Fruit fly (Drosophila melanogaster) Kc167 (cell line): Measurements from ENCODE around the gene Myo95E.

Source experiments
- Myc ChIP-seq: fragments of >200 bp; optimal IDR thresholded peaks from 2 replicates; lab custom pipeline; 2017; ENCODE audit warnings: missing external identifiers
- Sin3A ChIP-seq: fragments of >200 bp; optimal IDR thresholded peaks from 2 replicates; lab custom pipeline; 2018; ENCODE audit warnings: missing external identifiers
- h ChIP-seq: fragments of >200 bp; optimal IDR thresholded peaks from 3 replicates; lab custom pipeline; 2018; ENCODE audit warnings: missing external identifiers
- insv ChIP-seq: fragments of >200 bp; optimal IDR thresholded peaks from 3 replicates; lab custom pipeline; 2018; ENCODE audit warnings: missing external identifiers
- psq ChIP-seq: fragments of >200 bp; optimal IDR thresholded peaks from 2 replicates; lab custom pipeline; 2017; ENCODE audit warnings: missing external identifiers
- ttk ChIP-seq: sonication (Bioruptor generic); optimal IDR thresholded peaks from 2 replicates; lab custom pipeline; 2017; ENCODE audit warnings: missing external identifiers

The Myo95E gene

DNA sequence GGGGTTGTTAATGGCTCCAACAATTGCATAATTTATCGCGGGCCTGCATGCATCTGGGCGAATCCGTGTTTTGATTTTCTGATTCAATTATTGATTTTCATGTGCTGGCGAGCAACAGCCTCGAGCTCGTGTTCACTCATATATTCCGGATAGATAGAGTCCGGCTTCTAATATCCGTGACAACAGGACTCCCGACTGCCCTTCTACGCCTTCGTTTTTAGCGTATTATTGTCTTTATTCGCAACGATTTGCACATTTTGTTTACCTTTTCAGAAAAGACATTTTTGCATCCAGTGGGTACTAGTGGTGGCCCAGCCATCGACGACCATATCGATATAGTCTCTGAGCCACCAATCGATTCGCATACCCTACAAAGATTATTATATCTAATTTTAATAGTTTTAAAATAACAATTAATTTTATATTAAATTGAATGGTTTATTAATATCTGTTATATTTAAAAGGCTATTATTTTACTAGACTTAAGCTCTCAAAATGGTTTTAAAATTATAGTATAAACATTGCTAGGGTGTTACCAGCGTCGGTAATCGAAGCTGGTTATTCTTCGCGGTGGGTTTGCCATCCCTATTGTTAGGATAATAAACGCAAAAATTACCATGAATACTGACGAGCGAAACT is at the start of gene Myo95E, which contains the start of gene TBC1d7:
Gene Myo95E (minus strand): TSS at position 326 of the 639 bp plus-strand sequence.
Gene TBC1d7 (plus strand): TSS at position 555 of the 639 bp plus-strand sequence.
- no peak for TF ChIP-seq ttk (lab: Kevin White, UChicago)
- no peak for TF ChIP-seq Sin3A (lab: Kevin White, UChicago)
- TF ChIP-seq h (lab: Kevin White, UChicago): no peak
- TF ChIP-seq psq: no peak
- TF ChIP-seq insv (lab: Kevin White, UChicago): no peak
- TF ChIP-seq Myc (lab: Kevin White, UChicago): no peak

DNA sequence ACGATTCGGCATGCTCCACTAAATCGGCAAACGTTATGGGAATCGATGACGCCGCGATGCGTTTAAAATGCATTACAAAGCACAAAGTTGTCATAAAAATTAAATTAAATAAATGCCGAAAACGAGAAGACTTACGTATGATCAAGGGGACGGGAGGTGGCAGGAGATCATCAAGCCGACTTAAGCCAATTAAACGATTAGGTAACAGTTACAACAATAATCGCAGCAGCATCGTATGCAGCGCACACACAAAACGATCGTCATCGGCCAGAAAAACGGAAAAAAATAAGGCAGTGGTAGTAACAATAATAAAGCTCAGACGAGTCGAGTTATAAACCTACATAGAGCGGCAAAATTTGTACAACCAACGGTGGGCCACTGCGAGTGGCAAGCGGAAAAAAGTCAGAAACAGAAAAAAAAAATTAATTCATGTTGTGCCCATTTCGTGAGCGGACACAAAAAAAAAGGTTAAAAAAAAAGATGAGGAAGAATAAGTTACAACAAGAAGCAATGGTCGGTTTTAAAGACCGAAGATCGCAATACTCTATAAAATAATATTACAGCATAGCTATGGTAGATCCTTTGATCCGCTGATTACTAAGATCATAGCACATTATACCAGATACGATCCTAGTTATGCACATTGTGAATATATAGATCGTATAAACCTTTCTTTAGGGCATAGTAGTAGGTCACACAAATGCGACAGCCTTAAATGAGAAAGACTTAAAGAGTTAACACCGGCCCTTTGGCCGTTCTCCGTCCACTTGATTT is 45.2 kb upstream of the Myo95E start:
- TF ChIP-seq ttk (lab: Kevin White, UChicago): no peak
- no peak for TF ChIP-seq Sin3A (lab: Kevin White, UChicago)
- no peak for TF ChIP-seq psq
- TF ChIP-seq insv (lab: Kevin White, UChicago): no peak
- TF ChIP-seq h (lab: Kevin White, UChicago): no peak

DNA sequence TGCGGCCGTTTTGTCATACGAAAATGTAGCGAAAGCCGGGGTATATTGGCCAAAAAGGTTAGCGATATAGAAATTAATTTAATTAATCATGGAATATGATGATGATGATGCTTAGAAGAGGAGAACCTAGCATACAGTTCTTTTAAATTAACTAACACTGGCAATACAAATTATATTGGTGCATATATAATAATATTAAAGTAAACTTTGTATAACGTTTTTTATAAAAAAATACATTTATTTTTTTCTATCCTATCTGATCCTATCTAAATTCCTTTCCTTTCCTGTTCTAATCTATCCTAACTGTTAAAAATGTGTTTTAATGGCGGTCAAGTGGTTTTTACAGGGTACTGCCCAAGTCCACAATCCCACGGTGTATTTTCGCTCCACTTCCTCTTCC is 44.6 kb upstream of the Myo95E start:
- TF ChIP-seq Myc (lab: Kevin White, UChicago) (no peak), Sin3A (lab: Kevin White, UChicago) (no peak)

DNA sequence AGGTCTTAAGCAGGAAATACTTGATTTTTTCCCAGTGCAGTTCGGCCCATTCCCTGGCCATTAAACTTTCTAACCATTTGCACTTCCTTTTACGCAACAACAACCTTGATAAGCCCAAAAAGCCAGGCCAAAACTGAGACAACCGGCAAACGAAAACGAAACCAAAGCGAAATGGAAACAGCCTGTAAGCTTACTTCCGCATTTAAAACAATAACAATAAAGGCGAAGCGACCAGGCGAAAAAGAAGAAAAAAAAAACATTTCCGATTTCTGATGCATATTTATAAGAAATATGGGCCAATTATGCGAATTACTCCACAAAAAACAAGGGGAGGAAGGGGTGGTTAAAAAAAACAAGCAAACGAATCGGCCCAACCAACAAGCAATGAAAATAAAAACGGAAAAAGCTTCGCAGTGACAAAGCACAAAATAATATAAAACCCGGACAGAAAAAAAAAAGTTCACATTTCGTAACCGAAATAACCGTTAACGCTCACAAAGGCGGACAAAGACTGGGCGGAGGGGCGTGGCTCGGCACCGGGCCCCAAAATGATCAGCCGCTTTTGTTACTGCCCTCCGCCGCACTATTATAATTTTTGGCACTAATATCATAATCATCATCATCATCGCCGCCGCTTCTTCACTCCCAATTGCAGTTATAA is 44.1 kb upstream of the Myo95E start:
- TF ChIP-seq ttk (lab: Kevin White, UChicago) (no peak), psq (no peak), insv (lab: Kevin White, UChicago) (no peak), Myc (lab: Kevin White, UChicago) (no peak), Sin3A (lab: Kevin White, UChicago) (no peak), h (lab: Kevin White, UChicago) (no peak)

DNA sequence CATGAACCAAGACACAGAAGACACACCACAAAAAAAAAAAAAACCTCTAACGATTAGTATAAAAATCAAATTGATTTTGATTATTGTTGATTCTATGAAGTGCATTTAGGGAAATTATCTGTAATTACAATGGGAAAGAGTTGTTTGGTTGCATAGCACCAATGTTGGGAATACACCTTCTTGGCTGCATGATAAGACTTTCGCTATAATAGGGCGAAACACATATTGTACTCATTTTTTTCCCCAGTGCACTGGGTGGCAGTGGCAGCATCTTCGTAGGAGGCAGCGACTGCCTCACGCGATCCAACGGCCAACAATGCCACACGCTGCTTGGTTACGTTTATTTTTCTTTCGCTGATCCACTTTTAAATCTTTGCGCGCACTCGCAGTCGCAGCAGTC is 42.7 kb upstream of the Myo95E start:
- no peak for TF ChIP-seq h (lab: Kevin White, UChicago)
- no peak for TF ChIP-seq Sin3A (lab: Kevin White, UChicago)
- TF ChIP-seq insv (lab: Kevin White, UChicago): no peak
- no peak for TF ChIP-seq Myc (lab: Kevin White, UChicago)
- TF ChIP-seq ttk (lab: Kevin White, UChicago): no peak
- TF ChIP-seq psq: no peak

DNA sequence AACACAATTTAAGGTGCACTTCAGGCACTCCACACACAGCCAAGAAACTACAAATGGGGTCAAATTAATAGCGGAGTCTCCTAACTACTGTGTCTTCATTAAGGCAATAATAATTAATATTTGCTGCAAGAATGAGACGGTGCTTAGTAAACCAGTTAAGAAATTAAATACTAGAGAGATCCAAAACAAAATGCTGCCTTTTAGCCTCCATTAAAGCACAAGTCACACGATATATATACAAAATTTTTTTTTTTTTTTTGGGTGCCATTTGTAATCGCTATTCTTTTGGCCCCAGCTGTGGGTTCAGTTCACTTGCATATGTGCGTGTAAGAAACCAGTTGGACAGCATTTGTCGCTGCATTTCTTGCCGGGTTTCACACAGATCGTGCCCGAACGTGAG is 42.1 kb upstream of the Myo95E start:
- TF ChIP-seq insv (lab: Kevin White, UChicago) (no peak), ttk (lab: Kevin White, UChicago) (no peak), psq (no peak), h (lab: Kevin White, UChicago) (no peak), Myc (lab: Kevin White, UChicago) (no peak), Sin3A (lab: Kevin White, UChicago) (no peak)

DNA sequence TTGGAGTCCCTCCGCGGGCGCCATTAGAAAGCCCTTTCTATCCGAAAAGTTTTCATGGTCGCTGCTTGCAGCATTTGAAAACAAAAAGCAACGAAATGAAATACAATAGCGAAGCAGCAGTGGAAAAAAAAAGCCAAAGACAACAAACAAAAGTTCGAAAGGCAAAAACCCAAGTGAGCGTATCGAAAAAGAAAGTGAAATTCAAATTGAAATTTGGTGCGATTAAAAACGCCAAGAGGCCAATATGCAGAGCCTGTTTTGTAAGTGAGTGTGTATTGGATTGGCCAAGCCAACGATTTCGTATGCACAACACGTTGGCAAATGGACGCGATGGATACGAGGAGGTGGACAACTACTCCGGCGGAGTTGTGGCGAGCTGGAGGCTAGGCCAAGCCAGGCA is 41.4 kb upstream of the Myo95E start:
- TF ChIP-seq h (lab: Kevin White, UChicago): no peak
- no peak for TF ChIP-seq psq
- no peak for TF ChIP-seq Sin3A (lab: Kevin White, UChicago)
- no peak for TF ChIP-seq Myc (lab: Kevin White, UChicago)
- no peak for TF ChIP-seq ttk (lab: Kevin White, UChicago)

DNA sequence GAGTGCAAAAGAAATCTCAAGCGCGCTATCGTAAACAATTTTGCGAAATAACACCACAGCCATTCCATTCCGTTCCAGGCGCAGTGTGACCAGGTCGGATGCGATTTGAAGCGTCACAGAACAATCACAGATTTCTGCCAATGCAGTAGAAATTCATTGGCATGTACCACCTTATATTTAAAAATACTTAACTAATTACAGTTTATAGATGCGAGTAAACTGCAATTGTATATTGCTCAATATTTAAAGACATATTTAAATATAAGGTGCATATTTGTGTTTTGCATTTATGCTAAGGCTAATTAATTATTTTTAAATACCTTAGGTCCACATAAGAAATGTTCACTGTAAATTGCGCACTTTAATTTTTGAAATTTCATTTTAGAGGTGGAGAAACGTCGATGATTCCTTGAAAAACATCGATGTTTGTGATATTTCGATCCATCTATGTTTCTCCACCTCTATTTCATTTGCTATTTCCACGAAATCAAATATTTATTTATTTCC is 32.1 kb upstream of the Myo95E start, which contains the start of the genes SMC6 and CG6204:
Gene SMC6 (minus strand): TSS at position 51 of the 507 bp plus-strand sequence.
Gene CG6204 (plus strand): TSS at position 460 of the 507 bp plus-strand sequence.
- TF ChIP-seq h (lab: Kevin White, UChicago): no peak
- no peak for TF ChIP-seq insv (lab: Kevin White, UChicago)
- TF ChIP-seq Sin3A (lab: Kevin White, UChicago): no peak

DNA sequence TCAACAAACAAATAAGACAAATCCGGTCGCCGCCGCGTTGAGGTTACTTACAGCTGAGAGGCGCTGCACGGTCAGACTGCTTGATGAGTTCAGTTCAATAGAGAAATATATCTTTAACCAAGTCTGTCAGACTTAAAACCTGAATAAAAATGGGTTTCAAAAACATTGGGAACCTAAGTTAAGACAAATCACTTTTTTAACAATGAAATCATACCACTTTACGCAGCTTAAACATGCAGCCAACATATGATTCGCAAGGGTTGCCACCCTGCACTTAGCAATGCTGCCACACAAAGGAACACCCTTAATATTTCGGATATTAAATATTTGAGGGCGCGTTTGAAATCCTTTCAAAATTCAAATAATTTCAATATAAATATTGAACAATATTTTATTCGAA is 27.3 kb upstream of the Myo95E start, which contains the start of gene CG5515:
Gene CG5515 (minus strand): TSS at position 278 of the 400 bp plus-strand sequence.
- TF ChIP-seq ttk (lab: Kevin White, UChicago) (no peak), Myc (lab: Kevin White, UChicago) (no peak), h (lab: Kevin White, UChicago) (no peak), Sin3A (lab: Kevin White, UChicago) (no peak), psq (no peak)

DNA sequence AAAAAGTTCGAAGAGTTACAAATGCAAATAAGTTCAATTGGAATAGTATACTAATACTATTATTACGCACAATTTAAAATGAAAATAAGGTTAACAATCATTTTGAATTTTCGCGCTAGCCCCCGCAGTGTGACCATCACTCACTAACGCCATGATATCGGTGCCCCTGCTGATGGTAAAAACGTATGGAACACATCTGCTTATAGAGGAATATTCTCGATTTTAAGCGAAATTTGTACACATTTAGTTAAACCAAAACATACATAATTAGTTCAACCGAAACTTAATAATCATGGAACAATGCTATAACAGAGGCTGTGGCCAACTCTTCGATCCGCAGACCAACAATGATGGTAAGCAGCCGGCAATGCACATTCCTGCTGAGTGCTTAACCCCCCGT is 24.9 kb upstream of the Myo95E start, which contains the start of gene mora:
Gene mora (plus strand): TSS at position 172 of the 400 bp plus-strand sequence.
- TF ChIP-seq h (lab: Kevin White, UChicago) (no peak), Myc (lab: Kevin White, UChicago) (no peak), insv (lab: Kevin White, UChicago) (no peak), psq (no peak), Sin3A (lab: Kevin White, UChicago) (no peak), ttk (lab: Kevin White, UChicago) (no peak)

DNA sequence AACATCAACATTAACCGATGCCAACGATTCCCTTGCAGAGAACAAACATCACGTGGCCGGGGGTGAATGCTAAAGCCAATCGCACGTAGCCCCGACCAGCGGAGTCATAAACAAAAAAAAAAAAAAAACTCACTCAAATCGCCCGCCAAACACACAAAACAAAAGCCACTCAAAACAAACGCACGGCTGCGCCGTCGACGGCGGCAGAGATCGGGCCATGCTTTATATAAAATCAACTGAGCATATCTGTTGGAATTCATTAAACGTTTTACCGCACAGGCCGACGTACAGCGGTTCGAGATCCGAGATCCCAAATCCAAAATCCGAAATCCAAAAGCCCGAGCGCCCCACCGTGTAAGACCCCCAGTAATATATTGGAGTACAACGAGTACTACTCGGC is 11.1 kb upstream of the Myo95E start, which contains the start of gene CG13606:
Gene CG13606 (plus strand): TSS at position 250 of the 400 bp plus-strand sequence.
- TF ChIP-seq ttk (lab: Kevin White, UChicago) (no peak), h (lab: Kevin White, UChicago) (no peak), psq (no peak), Myc (lab: Kevin White, UChicago) (no peak), Sin3A (lab: Kevin White, UChicago) (no peak), insv (lab: Kevin White, UChicago) (no peak)
